Fruit fly (Drosophila melanogaster) whole organism, embryonic: ENCODE data around the gene CG34136.

ENCODE experiments used
- Ada2b ChIP-seq: fragments of 200-800 bp; sonication (Bioruptor generic); IDR thresholded peaks from 2 replicates; pipeline ENCODE4 v1.3.6; 2022; ENCODE audit warnings: missing biosample characterization, missing genetic modification characterization
- CG10321 ChIP-seq: fragments of 200-800 bp; sonication (Bioruptor generic); IDR thresholded peaks from 2 replicates; pipeline ENCODE4 v1.3.6; 2022; ENCODE audit warnings: missing biosample characterization, missing genetic modification characterization
- CG11723 ChIP-seq: fragments of 200-800 bp; sonication (Bioruptor generic); optimal IDR thresholded peaks from 2 replicates; lab custom pipeline; 2017; ENCODE audit warnings: missing biosample characterization, mild to moderate bottlenecking, missing genetic modification characterization
- CG12942 ChIP-seq: fragments of 200-800 bp; sonication (Bioruptor generic); optimal IDR thresholded peaks from 3 replicates; lab custom pipeline; 2016; ENCODE audit warnings: missing biosample characterization, missing genetic modification characterization
- CG13287 ChIP-seq: fragments of 200-800 bp; sonication (Bioruptor generic); IDR thresholded peaks from 2 replicates; pipeline ENCODE4 v1.3.6; 2022; ENCODE audit warnings: missing biosample characterization, missing genetic modification characterization; ENCODE audit not compliant: partially characterized antibody
- CG13296 ChIP-seq: fragments of 200-800 bp; sonication (Bioruptor generic); optimal IDR thresholded peaks from 3 replicates; lab custom pipeline; 2018; ENCODE audit warnings: missing biosample characterization, mild to moderate bottlenecking, missing genetic modification characterization
- CG14441 ChIP-seq: fragments of 200-800 bp; sonication (Bioruptor generic); IDR thresholded peaks from 2 replicates; pipeline ENCODE4 v1.3.6; 2022; ENCODE audit warnings: missing biosample characterization, missing genetic modification characterization
- CG16779 ChIP-seq: fragments of 200-800 bp; sonication (Bioruptor generic); IDR thresholded peaks from 2 replicates; pipeline ENCODE4 v1.3.6; 2022; ENCODE audit warnings: missing biosample characterization, missing genetic modification characterization
- CG2129 ChIP-seq: fragments of 200-800 bp; sonication (Bioruptor generic); IDR thresholded peaks from 2 replicates; pipeline ENCODE4 v1.3.6; 2022; ENCODE audit warnings: missing biosample characterization, missing genetic modification characterization; ENCODE audit not compliant: partially characterized antibody
- CG4282 ChIP-seq: fragments of 200-800 bp; sonication (Bioruptor generic); optimal IDR thresholded peaks from 2 replicates; lab custom pipeline; 2016; ENCODE audit warnings: missing biosample characterization, missing genetic modification characterization
- Chrac-16 ChIP-seq: fragments of 200-800 bp; sonication (Bioruptor generic); optimal IDR thresholded peaks from 3 replicates; lab custom pipeline; 2016; ENCODE audit warnings: missing biosample characterization, missing genetic modification characterization
- CrebB ChIP-seq: fragments of 200-800 bp; sonication (Bioruptor generic); optimal IDR thresholded peaks from 3 replicates; lab custom pipeline; 2018; ENCODE audit warnings: missing biosample characterization, mild to moderate bottlenecking, missing genetic modification characterization
- Dbx ChIP-seq: fragments of 200-800 bp; sonication (Bioruptor generic); IDR thresholded peaks from 3 replicates; pipeline ENCODE4 v1.3.6; 2022; ENCODE audit warnings: missing biosample characterization, missing genetic modification characterization
- Dfd ChIP-seq, 2 experiments: fragments of >200 bp; optimal IDR thresholded peaks; 2 replicates each; lab custom pipeline; 2017; ENCODE audit warnings: missing biosample characterization in 2 of 2, missing genetic modification characterization in 2 of 2
- Drgx ChIP-seq: fragments of 200-800 bp; sonication (Bioruptor generic); IDR thresholded peaks from 2 replicates; pipeline ENCODE4 v1.3.6; 2022; ENCODE audit warnings: missing biosample characterization, missing genetic modification characterization
- Fer2 ChIP-seq: fragments of 200-800 bp; sonication (Bioruptor generic); optimal IDR thresholded peaks from 2 replicates; lab custom pipeline; 2018; ENCODE audit warnings: missing biosample characterization, mild to moderate bottlenecking, missing genetic modification characterization, moderate library complexity
- GATAe ChIP-seq: fragments of 200-800 bp; sonication (Bioruptor generic); conservative IDR thresholded peaks from 2 replicates; pipeline ENCODE4 v1.3.6; 2022; ENCODE audit warnings: missing biosample characterization, missing genetic modification characterization
- HLH54F ChIP-seq: fragments of 200-800 bp; sonication (Bioruptor generic); optimal IDR thresholded peaks from 3 replicates; lab custom pipeline; 2016; ENCODE audit warnings: missing biosample characterization, missing genetic modification characterization
- HmgD ChIP-seq: fragments of 200-800 bp; sonication (Bioruptor generic); optimal IDR thresholded peaks from 3 replicates; lab custom pipeline; 2016; ENCODE audit warnings: missing biosample characterization, missing genetic modification characterization
- Hsf ChIP-seq: fragments of 200-800 bp; sonication (Bioruptor generic); optimal IDR thresholded peaks from 3 replicates; lab custom pipeline; 2016; ENCODE audit warnings: missing biosample characterization, missing genetic modification characterization
- Kr ChIP-seq: fragments of 200-800 bp; sonication (Bioruptor generic); optimal IDR thresholded peaks from 2 replicates; lab custom pipeline; 2017; ENCODE audit warnings: missing biosample characterization, mild to moderate bottlenecking, missing genetic modification characterization
- NC2α ChIP-seq: fragments of 200-800 bp; sonication (Bioruptor generic); optimal IDR thresholded peaks from 2 replicates; lab custom pipeline; 2016; ENCODE audit warnings: missing biosample characterization, missing genetic modification characterization
- Poxn ChIP-seq: fragments of 200-800 bp; sonication (Bioruptor generic); IDR thresholded peaks from 2 replicates; pipeline ENCODE4 v1.3.6; 2022; ENCODE audit warnings: missing biosample characterization, missing genetic modification characterization
- Ptx1 ChIP-seq: fragments of 200-800 bp; sonication (Bioruptor generic); IDR thresholded peaks from 2 replicates; pipeline ENCODE4 v1.3.6; 2022; ENCODE audit warnings: missing biosample characterization, missing genetic modification characterization
- TFAM ChIP-seq: fragments of 200-800 bp; sonication (Bioruptor generic); optimal IDR thresholded peaks from 2 replicates; lab custom pipeline; 2017; ENCODE audit warnings: missing biosample characterization, missing genetic modification characterization, inconsistent platforms
- Tbp ChIP-seq: fragments of >200 bp; optimal IDR thresholded peaks from 2 replicates; lab custom pipeline; 2018; ENCODE audit warnings: missing biosample characterization, missing genetic modification characterization
- aop ChIP-seq: fragments of 200-800 bp; sonication (Bioruptor generic); IDR thresholded peaks from 2 replicates; pipeline ENCODE4 v1.3.6; 2022; ENCODE audit warnings: missing biosample characterization, missing genetic modification characterization
- ase ChIP-seq: fragments of 200-800 bp; sonication (Bioruptor generic); IDR thresholded peaks from 3 replicates; pipeline ENCODE4 v1.3.6; 2022; ENCODE audit warnings: missing biosample characterization, missing genetic modification characterization
- bcd ChIP-seq: fragments of 200-800 bp; sonication (Bioruptor generic); optimal IDR thresholded peaks from 2 replicates; lab custom pipeline; 2017; ENCODE audit warnings: missing biosample characterization, mild to moderate bottlenecking, missing genetic modification characterization
- ci ChIP-seq: fragments of 200-800 bp; sonication (Bioruptor generic); IDR thresholded peaks from 3 replicates; pipeline ENCODE4 v1.3.6; 2022; ENCODE audit warnings: missing biosample characterization, missing genetic modification characterization
- crol ChIP-seq: fragments of 200-800 bp; sonication (Bioruptor generic); IDR thresholded peaks from 2 replicates; pipeline ENCODE4 v1.3.6; 2022; ENCODE audit warnings: missing biosample characterization, missing genetic modification characterization
- cwo ChIP-seq: fragments of 200-800 bp; sonication (Bioruptor generic); optimal IDR thresholded peaks from 3 replicates; lab custom pipeline; 2017; ENCODE audit warnings: missing biosample characterization, missing genetic modification characterization, mild to moderate bottlenecking, moderate library complexity, missing genetic modification reagents
- emc ChIP-seq: fragments of 200-800 bp; sonication (Bioruptor generic); optimal IDR thresholded peaks from 2 replicates; lab custom pipeline; 2016; ENCODE audit warnings: missing biosample characterization, missing genetic modification characterization
- gce ChIP-seq: fragments of 200-800 bp; sonication (Bioruptor generic); IDR thresholded peaks from 3 replicates; pipeline ENCODE4 v1.3.6; 2022; ENCODE audit warnings: missing biosample characterization, missing genetic modification characterization
- gcm ChIP-seq: fragments of 200-800 bp; sonication (Bioruptor generic); optimal IDR thresholded peaks from 2 replicates; lab custom pipeline; 2019; ENCODE audit warnings: missing biosample characterization, mild to moderate bottlenecking, missing genetic modification characterization, moderate library complexity
- gfzf ChIP-seq: fragments of 200-800 bp; sonication (Bioruptor generic); optimal IDR thresholded peaks from 2 replicates; lab custom pipeline; 2016; ENCODE audit warnings: missing biosample characterization, mild to moderate bottlenecking, missing genetic modification characterization, moderate library complexity
- gro ChIP-seq: fragments of 200-800 bp; sonication (Bioruptor generic); optimal IDR thresholded peaks from 2 replicates; lab custom pipeline; 2016; ENCODE audit warnings: missing biosample characterization, missing genetic modification characterization
- h ChIP-seq: fragments of >200 bp; optimal IDR thresholded peaks from 2 replicates; lab custom pipeline; 2017
- lola ChIP-seq, 3 experiments: fragments of >200 bp in 2 of 3; fragments of 200-800 bp in 1 of 3; sonication (Bioruptor generic) in 1 of 3; optimal IDR thresholded peaks; 2 replicates each; lab custom pipeline; 2017 to 2019; ENCODE audit warnings: missing biosample characterization in 3 of 3, missing genetic modification characterization in 3 of 3, mild to moderate bottlenecking in 1 of 3, moderate library complexity in 1 of 3
- nerfin-1 ChIP-seq: fragments of 200-800 bp; sonication (Bioruptor generic); optimal IDR thresholded peaks from 3 replicates; lab custom pipeline; 2019; ENCODE audit warnings: missing biosample characterization, mild to moderate bottlenecking, missing genetic modification characterization, moderate library complexity
- p53 ChIP-seq: fragments of 200-800 bp; sonication (Bioruptor generic); optimal IDR thresholded peaks from 2 replicates; lab custom pipeline; 2016; ENCODE audit warnings: missing biosample characterization, missing genetic modification characterization
- row ChIP-seq: fragments of 200-800 bp; sonication (Bioruptor generic); IDR thresholded peaks from 3 replicates; pipeline ENCODE4 v1.3.6; 2022; ENCODE audit warnings: missing biosample characterization, missing genetic modification characterization
- shn ChIP-seq: fragments of 200-800 bp; sonication (Bioruptor generic); optimal IDR thresholded peaks from 3 replicates; lab custom pipeline; 2016; ENCODE audit warnings: missing biosample characterization, missing genetic modification characterization
- slou ChIP-seq: fragments of 200-800 bp; sonication (Bioruptor generic); optimal IDR thresholded peaks from 3 replicates; lab custom pipeline; 2016; ENCODE audit warnings: missing biosample characterization, missing genetic modification characterization
- sna ChIP-seq: fragments of 200-800 bp; sonication (Bioruptor generic); IDR thresholded peaks from 2 replicates; pipeline ENCODE4 v1.3.6; 2022; ENCODE audit warnings: missing biosample characterization, missing genetic modification characterization; ENCODE audit not compliant: partially characterized antibody
- ssp ChIP-seq: fragments of 200-800 bp; sonication (Bioruptor generic); IDR thresholded peaks from 2 replicates; pipeline ENCODE4 v1.3.6; 2022; ENCODE audit warnings: missing biosample characterization, missing genetic modification characterization
- sug ChIP-seq: fragments of 200-800 bp; optimal IDR thresholded peaks from 2 replicates; lab custom pipeline; 2019; ENCODE audit warnings: missing biosample characterization, mild to moderate bottlenecking, missing genetic modification characterization, moderate library complexity
- tll ChIP-seq, 2 experiments: fragments of 200-800 bp in 1 of 2; fragments of >200 bp in 1 of 2; sonication (Bioruptor generic) in 1 of 2; optimal IDR thresholded peaks; 2 replicates each; lab custom pipeline; 2017 to 2019; ENCODE audit warnings: missing biosample characterization in 2 of 2, missing genetic modification characterization in 2 of 2, mild to moderate bottlenecking in 1 of 2, moderate library complexity in 1 of 2
- ttk ChIP-seq: fragments of 200-800 bp; sonication (Bioruptor generic); IDR thresholded peaks from 2 replicates; pipeline ENCODE4 v2.1.2; 2022; ENCODE audit warnings: missing biosample characterization, missing genetic modification characterization
- tx ChIP-seq: fragments of 200-800 bp; sonication (Bioruptor generic); optimal IDR thresholded peaks from 2 replicates; lab custom pipeline; 2016; ENCODE audit warnings: missing biosample characterization, missing genetic modification characterization
- zen2 ChIP-seq: fragments of 200-800 bp; sonication (Bioruptor generic); IDR thresholded peaks from 3 replicates; pipeline ENCODE4 v1.3.6; 2022; ENCODE audit warnings: missing biosample characterization, missing genetic modification characterization; ENCODE audit not compliant: partially characterized antibody
- zf30C ChIP-seq: fragments of 200-800 bp; sonication (Bioruptor generic); optimal IDR thresholded peaks from 3 replicates; lab custom pipeline; 2018; ENCODE audit warnings: missing biosample characterization, mild to moderate bottlenecking, missing genetic modification characterization

The CG34136 gene

dm6 chr2L:21142972-21143385, 46.3 kb downstream of the CG34136 start, which contains the start of gene pths (continued):
- peak; percentile 70 for TF ChIP-seq Ptx1 (GFP tag; lab: Robert Waterston, UW)
- TF ChIP-seq shn (GFP tag; lab: Kevin White, UChicago) = no peak
- TF ChIP-seq nerfin-1 = no peak
- no peak for TF ChIP-seq Fer2 (tag; lab: Kevin White, UChicago)
- peak; percentile 99 for TF ChIP-seq ssp (GFP tag; lab: Robert Waterston, UW)
- TF ChIP-seq Tbp (GFP tag; lab: Kevin White, UChicago) = no peak
- TF ChIP-seq gcm = no peak
- peak; percentile 92 for TF ChIP-seq row (GFP tag; lab: Robert Waterston, UW)
- peak; percentile 60 for TF ChIP-seq HLH54F (GFP tag; lab: Kevin White, UChicago)
- no peak for TF ChIP-seq CG11723 (GFP tag; lab: Kevin White, UChicago)
- peak; percentile 29 for TF ChIP-seq tx (GFP tag; lab: Kevin White, UChicago)
- no peak for TF ChIP-seq CG4282 (GFP tag; lab: Kevin White, UChicago)
- TF ChIP-seq Dfd (GFP tag; optimal IDR thresholded peaks at IDR 0.05; lab: Kevin White, UChicago) = peak in 1 of 2 experiments; percentile 73
- peak in 2 of 3 experiments; percentile 5 to 80 for TF ChIP-seq lola (GFP tag; optimal IDR thresholded peaks at IDR 0.05; lab: Kevin White, UChicago)
- no peak for TF ChIP-seq p53 (GFP tag; lab: Kevin White, UChicago)
- TF ChIP-seq bcd (GFP tag; lab: Kevin White, UChicago) = no peak
- no peak for TF ChIP-seq GATAe (GFP tag; lab: Robert Waterston, UW)
- TF ChIP-seq CG16779 (GFP tag; lab: Robert Waterston, UW) = no peak
- TF ChIP-seq ase (GFP tag; lab: Robert Waterston, UW) = no peak; the same call in 1 of the 3 replicates
- no peak for TF ChIP-seq emc
- TF ChIP-seq tll (GFP tag; optimal IDR thresholded peaks at IDR 0.05; lab: Kevin White, UChicago) = no peak
- TF ChIP-seq CG14441 (GFP tag; lab: Robert Waterston, UW) = peak; percentile 44; the same call in 1 of the 2 replicates
- peak; percentile 37 for TF ChIP-seq HmgD (GFP tag; lab: Kevin White, UChicago)
- TF ChIP-seq Drgx = no peak
- TF ChIP-seq CG12942 (GFP tag; lab: Kevin White, UChicago) = peak; percentile 51
- peak; percentile 78 for TF ChIP-seq CG13287 (GFP tag; lab: Robert Waterston, UW)
- TF ChIP-seq ttk (GFP tag; lab: Robert Waterston, UW) = no peak
- no peak for TF ChIP-seq crol
- no peak for TF ChIP-seq Kr (GFP tag; lab: Kevin White, UChicago)
- TF ChIP-seq zf30C (GFP tag; lab: Kevin White, UChicago) = no peak
- peak; percentile 47 for TF ChIP-seq gfzf (GFP tag; lab: Kevin White, UChicago)
- TF ChIP-seq CG2129 = peak; percentile 72
- TF ChIP-seq Ada2b (GFP tag; lab: Robert Waterston, UW) = 0 out of 2 replicates have a peak, but pooled peaks have one; percentile 24
- TF ChIP-seq aop (GFP tag; lab: Robert Waterston, UW) = no peak
- peak; percentile 4 for TF ChIP-seq NC2α (GFP tag; lab: Kevin White, UChicago)
- TF ChIP-seq Hsf (GFP tag; lab: Kevin White, UChicago) = peak; percentile 67
- peak; percentile 50 for TF ChIP-seq sug
- TF ChIP-seq CG13296 (GFP tag; lab: Kevin White, UChicago) = no peak
- TF ChIP-seq slou (GFP tag; lab: Kevin White, UChicago) = peak; percentile 60
- TF ChIP-seq zen2 = no peak; the same call in 2 of the 3 replicates
- no peak for TF ChIP-seq Poxn (GFP tag; lab: Robert Waterston, UW)
- no peak for TF ChIP-seq CG10321
- TF ChIP-seq Chrac-16 (GFP tag; lab: Kevin White, UChicago) = peak; percentile 40
- TF ChIP-seq ci = no peak
- TF ChIP-seq CrebB = no peak
- TF ChIP-seq gce (GFP tag; lab: Robert Waterston, UW) = no peak
- peak; percentile 54 for TF ChIP-seq sna
- TF ChIP-seq gro (GFP tag; lab: Kevin White, UChicago) = no peak
- 0 out of 3 replicates have a peak, but pooled peaks have one; percentile 34 for TF ChIP-seq Dbx (GFP tag; lab: Robert Waterston, UW)
- no peak for TF ChIP-seq h
- no peak for TF ChIP-seq cwo (GFP tag; lab: Kevin White, UChicago)
- TF ChIP-seq TFAM (GFP tag; lab: Kevin White, UChicago) = no peak
